Worm (Caenorhabditis elegans) whole organism, young adult: ENCODE results near the gene daf-9.

Experiments
- F39B2.1 ChIP-seq: fragments of 200-800 bp; sonication (Bioruptor generic); IDR thresholded peaks from 2 replicates; pipeline ENCODE4 v1.3.6; 2022; ENCODE audit warnings: missing genetic modification reagents, missing genetic modification characterization, missing compliant biosample characterization
- aptf-2 ChIP-seq: fragments of 200-800 bp; sonication (Bioruptor generic); conservative IDR thresholded peaks from 2 replicates; pipeline ENCODE4 v1.3.6; 2022; ENCODE audit warnings: missing genetic modification reagents, missing genetic modification characterization, missing compliant biosample characterization
- ceh-91 ChIP-seq: fragments of 200-800 bp; sonication (Bioruptor generic); IDR thresholded peaks from 2 replicates; pipeline ENCODE4 v1.3.6; 2022; ENCODE audit warnings: missing genetic modification reagents, missing genetic modification characterization, missing compliant biosample characterization
- lsl-1 ChIP-seq: fragments of 200-800 bp; sonication (Bioruptor generic); optimal IDR thresholded peaks from 2 replicates; lab custom pipeline; 2018; ENCODE audit warnings: mild to moderate bottlenecking, missing genetic modification characterization, moderate library complexity, missing compliant biosample characterization
- snpc-1.1 ChIP-seq: sonication (generic microtip); optimal IDR thresholded peaks from 2 replicates; lab custom pipeline; 2017; ENCODE audit warnings: missing genetic modification characterization, mild to moderate bottlenecking, missing compliant biosample characterization, antibody characterized with exemption, moderate library complexity, missing genotype, missing genetic modification reagents; ENCODE audit not compliant: insufficient read depth
- unc-62 ChIP-seq: fragments of 150-350 bp; optimal IDR thresholded peaks from 2 replicates; lab custom pipeline; 2014; ENCODE audit warnings: missing biosample characterization, missing genetic modification reagents, missing genetic modification characterization

ce11 chrX:6180293-6180692 is 16.4 kb upstream of the daf-9 start, which contains the start of gene T13C5.7:
- no peak for TF ChIP-seq unc-62 (GFP tag; lab: Kevin White, UChicago)
- TF ChIP-seq lsl-1 (GFP tag; lab: Kevin White, UChicago): no peak
- no peak for TF ChIP-seq snpc-1.1
- TF ChIP-seq F39B2.1 (GFP tag; lab: Robert Waterston, UW): no peak
- no peak for TF ChIP-seq ceh-91 (GFP tag; lab: Robert Waterston, UW)
- no peak for TF ChIP-seq aptf-2 (GFP tag; lab: Robert Waterston, UW)
